Fruit fly (Drosophila melanogaster) whole organism, prepupa: ENCODE data around the gene CG31807.
A peak's percentile ranks its signal among the peaks of the same experiment; 100 is the strongest.

Experiments
- CG10631 ChIP-seq: fragments of 200-800 bp; sonication (Bioruptor generic); optimal IDR thresholded peaks from 2 replicates; lab custom pipeline; 2016; ENCODE audit warnings: missing biosample characterization, missing genetic modification characterization
- CG10669 ChIP-seq: fragments of 200-800 bp; sonication (Bioruptor generic); optimal IDR thresholded peaks from 3 replicates; lab custom pipeline; 2018; ENCODE audit warnings: missing biosample characterization, mild to moderate bottlenecking, missing genetic modification characterization, moderate library complexity
- CG11294 ChIP-seq: fragments of 200-800 bp; sonication (Bioruptor generic); IDR thresholded peaks from 2 replicates; pipeline ENCODE4 v1.3.6; 2022; ENCODE audit warnings: missing biosample characterization, missing genetic modification characterization
- CG11762 ChIP-seq: fragments of 200-800 bp; sonication (Bioruptor generic); optimal IDR thresholded peaks from 3 replicates; lab custom pipeline; 2016; ENCODE audit warnings: missing biosample characterization, missing genetic modification characterization; ENCODE audit not compliant: insufficient read depth
- CG1621 ChIP-seq: fragments of 200-800 bp; sonication (Bioruptor generic); optimal IDR thresholded peaks from 3 replicates; lab custom pipeline; 2018; ENCODE audit warnings: missing biosample characterization, mild to moderate bottlenecking, missing genetic modification characterization
- CG3032 ChIP-seq: fragments of 200-800 bp; optimal IDR thresholded peaks from 2 replicates; lab custom pipeline; 2019; ENCODE audit warnings: missing biosample characterization, mild to moderate bottlenecking, missing genetic modification characterization, moderate library complexity
- CG31627 ChIP-seq: fragments of 200-800 bp; sonication (Bioruptor generic); optimal IDR thresholded peaks from 3 replicates; lab custom pipeline; 2016; ENCODE audit warnings: missing biosample characterization, missing genetic modification characterization
- CG32006 ChIP-seq: fragments of 200-800 bp; sonication (Bioruptor generic); optimal IDR thresholded peaks from 3 replicates; lab custom pipeline; 2017; ENCODE audit warnings: missing biosample characterization, mild to moderate bottlenecking, missing genetic modification characterization
- CG3919 ChIP-seq: fragments of 200-800 bp; sonication (Bioruptor generic); optimal IDR thresholded peaks from 3 replicates; lab custom pipeline; 2016; ENCODE audit warnings: missing biosample characterization, missing genetic modification characterization
- CG6163 ChIP-seq: fragments of 200-800 bp; sonication (Bioruptor generic); IDR thresholded peaks from 3 replicates; pipeline ENCODE4 v1.3.6; 2022; ENCODE audit warnings: missing biosample characterization, missing genetic modification characterization
- CG6276 ChIP-seq: fragments of 200-800 bp; sonication (Bioruptor generic); optimal IDR thresholded peaks from 2 replicates; lab custom pipeline; 2017; ENCODE audit warnings: missing biosample characterization, mild to moderate bottlenecking, missing genetic modification characterization
- CG6792 ChIP-seq: fragments of 200-800 bp; sonication (Bioruptor generic); optimal IDR thresholded peaks from 3 replicates; lab custom pipeline; 2016; ENCODE audit warnings: missing biosample characterization, missing genetic modification characterization
- CG6808 ChIP-seq: fragments of 200-800 bp; sonication (Bioruptor generic); optimal IDR thresholded peaks from 3 replicates; lab custom pipeline; 2017; ENCODE audit warnings: missing biosample characterization, missing genetic modification characterization, mild to moderate bottlenecking, moderate library complexity, missing genetic modification reagents
- CG8119 ChIP-seq: fragments of 200-800 bp; sonication (Bioruptor generic); IDR thresholded peaks from 3 replicates; pipeline ENCODE4 v1.3.6; 2022; ENCODE audit warnings: missing biosample characterization, missing genetic modification characterization
- CG8319 ChIP-seq: fragments of 200-800 bp; sonication (Bioruptor generic); optimal IDR thresholded peaks from 3 replicates; lab custom pipeline; 2016; ENCODE audit warnings: missing biosample characterization, missing genetic modification characterization
- CG8632 ChIP-seq: fragments of 200-800 bp; sonication (Bioruptor generic); optimal IDR thresholded peaks from 3 replicates; lab custom pipeline; 2016; ENCODE audit warnings: missing biosample characterization, missing genetic modification characterization
- CG9139 ChIP-seq: fragments of 200-800 bp; sonication (Bioruptor generic); optimal IDR thresholded peaks from 3 replicates; lab custom pipeline; 2017; ENCODE audit warnings: missing biosample characterization, mild to moderate bottlenecking, missing genetic modification characterization
- Eip75B ChIP-seq: fragments of 200-800 bp; sonication (Bioruptor generic); optimal IDR thresholded peaks from 3 replicates; lab custom pipeline; 2016; ENCODE audit warnings: missing biosample characterization, missing genetic modification characterization
- Eip93F ChIP-seq: fragments of 200-800 bp; sonication (Bioruptor generic); optimal IDR thresholded peaks from 2 replicates; lab custom pipeline; 2016; ENCODE audit warnings: missing biosample characterization, mild to moderate bottlenecking, missing genetic modification characterization
- Ets21C ChIP-seq: fragments of 200-800 bp; sonication (Bioruptor generic); optimal IDR thresholded peaks from 3 replicates; lab custom pipeline; 2016; ENCODE audit warnings: missing biosample characterization, missing genetic modification characterization
- Ets96B ChIP-seq: fragments of 200-800 bp; optimal IDR thresholded peaks from 2 replicates; lab custom pipeline; 2019; ENCODE audit warnings: missing biosample characterization, mild to moderate bottlenecking, missing genetic modification characterization, moderate library complexity
- Gug ChIP-seq: fragments of 200-800 bp; sonication (Bioruptor generic); IDR thresholded peaks from 2 replicates; pipeline ENCODE4 v1.3.6; 2022; ENCODE audit warnings: missing biosample characterization, missing genetic modification characterization
- Hr39 ChIP-seq: fragments of 200-800 bp; sonication (Bioruptor generic); optimal IDR thresholded peaks from 2 replicates; lab custom pipeline; 2016; ENCODE audit warnings: missing biosample characterization, missing genetic modification characterization
- Hr4 ChIP-seq: fragments of 200-800 bp; sonication (Bioruptor generic); optimal IDR thresholded peaks from 3 replicates; lab custom pipeline; 2016; ENCODE audit warnings: missing biosample characterization, missing genetic modification characterization
- Lpt ChIP-seq: fragments of 200-800 bp; sonication (Bioruptor generic); optimal IDR thresholded peaks from 3 replicates; lab custom pipeline; 2016; ENCODE audit warnings: missing biosample characterization, missing genetic modification characterization
- Met ChIP-seq: fragments of 200-800 bp; sonication (Bioruptor generic); optimal IDR thresholded peaks from 3 replicates; lab custom pipeline; 2016; ENCODE audit warnings: missing biosample characterization, missing genetic modification characterization
- OdsH ChIP-seq: fragments of 200-800 bp; sonication (Bioruptor generic); optimal IDR thresholded peaks from 3 replicates; lab custom pipeline; 2016; ENCODE audit warnings: missing biosample characterization, missing genetic modification characterization
- Smox ChIP-seq: fragments of 200-800 bp; sonication (Bioruptor generic); optimal IDR thresholded peaks from 3 replicates; lab custom pipeline; 2016; ENCODE audit warnings: missing biosample characterization, missing genetic modification characterization
- Sox102F ChIP-seq: fragments of 200-800 bp; sonication (Bioruptor generic); optimal IDR thresholded peaks from 2 replicates; lab custom pipeline; 2016; ENCODE audit warnings: missing biosample characterization, mild to moderate bottlenecking, missing genetic modification characterization
- Sox14 ChIP-seq: fragments of 200-800 bp; sonication (Bioruptor generic); optimal IDR thresholded peaks from 3 replicates; lab custom pipeline; 2016; ENCODE audit warnings: missing biosample characterization, missing genetic modification characterization
- Sox15 ChIP-seq: fragments of 200-800 bp; sonication (Bioruptor generic); optimal IDR thresholded peaks from 3 replicates; lab custom pipeline; 2016; ENCODE audit warnings: missing biosample characterization, missing genetic modification characterization
- achi ChIP-seq: fragments of 200-800 bp; sonication (Bioruptor generic); optimal IDR thresholded peaks from 3 replicates; lab custom pipeline; 2016; ENCODE audit warnings: missing biosample characterization, missing genetic modification characterization
- acj6 ChIP-seq: fragments of 200-800 bp; sonication (Bioruptor generic); optimal IDR thresholded peaks from 3 replicates; lab custom pipeline; 2016; ENCODE audit warnings: missing biosample characterization, missing genetic modification characterization
- cyc ChIP-seq: fragments of 200-800 bp; sonication (Bioruptor generic); optimal IDR thresholded peaks from 3 replicates; lab custom pipeline; 2016; ENCODE audit warnings: missing biosample characterization, missing genetic modification characterization
- dac ChIP-seq: fragments of 200-800 bp; sonication (Bioruptor generic); optimal IDR thresholded peaks from 2 replicates; lab custom pipeline; 2017; ENCODE audit warnings: missing biosample characterization, mild to moderate bottlenecking, missing genetic modification characterization
- dsx ChIP-seq: fragments of 200-800 bp; optimal IDR thresholded peaks from 3 replicates; lab custom pipeline; 2019; ENCODE audit warnings: missing biosample characterization, mild to moderate bottlenecking, missing genetic modification characterization, moderate library complexity; ENCODE audit not compliant: poor library complexity, severe bottlenecking
- eg ChIP-seq: fragments of 200-800 bp; sonication (Bioruptor generic); IDR thresholded peaks from 3 replicates; pipeline ENCODE4 v1.3.6; 2022; ENCODE audit warnings: missing biosample characterization, missing genetic modification characterization
- esn ChIP-seq: fragments of 200-800 bp; sonication (Bioruptor generic); optimal IDR thresholded peaks from 2 replicates; lab custom pipeline; 2016; ENCODE audit warnings: missing biosample characterization, mild to moderate bottlenecking, missing genetic modification characterization, moderate library complexity
- fd59A ChIP-seq: fragments of 200-800 bp; sonication (Bioruptor generic); optimal IDR thresholded peaks from 2 replicates; lab custom pipeline; 2017; ENCODE audit warnings: missing biosample characterization, mild to moderate bottlenecking, missing genetic modification characterization, missing genetic modification reagents
- fd85E ChIP-seq: fragments of 200-800 bp; sonication (Bioruptor generic); optimal IDR thresholded peaks from 3 replicates; lab custom pipeline; 2016; ENCODE audit warnings: missing biosample characterization, missing genetic modification characterization
- lz ChIP-seq: fragments of 200-800 bp; sonication (Bioruptor generic); optimal IDR thresholded peaks from 3 replicates; lab custom pipeline; 2016; ENCODE audit warnings: missing biosample characterization, missing genetic modification characterization
- net ChIP-seq: fragments of 200-800 bp; sonication (Bioruptor generic); optimal IDR thresholded peaks from 3 replicates; lab custom pipeline; 2016; ENCODE audit warnings: missing biosample characterization, missing genetic modification characterization
- pdm3 ChIP-seq: fragments of 200-800 bp; sonication (Bioruptor generic); optimal IDR thresholded peaks from 3 replicates; lab custom pipeline; 2016; ENCODE audit warnings: missing biosample characterization, missing genetic modification characterization
- spab ChIP-seq: fragments of 200-800 bp; sonication (Bioruptor generic); optimal IDR thresholded peaks from 2 replicates; lab custom pipeline; 2017; ENCODE audit warnings: missing biosample characterization, mild to moderate bottlenecking, missing genetic modification characterization, missing genetic modification reagents
- svp ChIP-seq: fragments of 200-800 bp; sonication (Bioruptor generic); peaks from one replicate; lab custom pipeline; 2016; ENCODE audit warnings: missing biosample characterization, missing genetic modification characterization
- vri ChIP-seq: fragments of 200-800 bp; sonication (Bioruptor generic); optimal IDR thresholded peaks from 3 replicates; lab custom pipeline; 2016; ENCODE audit warnings: missing biosample characterization, mild to moderate bottlenecking, missing genetic modification characterization

Gene CG31807

dm6 chr2L:16687863-16688262, 4.1 kb upstream of the CG31807 start (continued):
- TF ChIP-seq achi (GFP tag; lab: Kevin White, UChicago) (peak; percentile 78), Sox14 (GFP tag; lab: Kevin White, UChicago) (peak; percentile 64), CG11294 (GFP tag; lab: Robert Waterston, UW) (0 out of 2 replicates have a peak, but pooled peaks have one; percentile 14), dsx (GFP tag; lab: Kevin White, UChicago) (peak; percentile 45), Lpt (GFP tag; lab: Kevin White, UChicago) (peak; percentile 81), dac (no peak), OdsH (peak; percentile 63), pdm3 (GFP tag; lab: Kevin White, UChicago) (peak; percentile 72), CG10669 (GFP tag; lab: Kevin White, UChicago) (peak; percentile 48), Eip75B (peak; percentile 37), net (GFP tag; lab: Kevin White, UChicago) (peak; percentile 71), spab (GFP tag; lab: Kevin White, UChicago) (peak; percentile 62), acj6 (peak; percentile 71), Gug (GFP tag; lab: Robert Waterston, UW) (peak; percentile 25; the same call in 1 of the 2 replicates), CG31627 (GFP tag; lab: Kevin White, UChicago) (no peak), Ets96B (peak; percentile 68), Sox15 (GFP tag; lab: Kevin White, UChicago) (no peak), CG3032 (tag; lab: Kevin White, UChicago) (peak; percentile 69), CG9139 (GFP tag; lab: Kevin White, UChicago) (peak; percentile 57), CG6276 (GFP tag; lab: Kevin White, UChicago) (peak; percentile 41), CG32006 (GFP tag; lab: Kevin White, UChicago) (peak; percentile 87), fd85E (no peak)

- peak; percentile 27 for TF ChIP-seq Smox (GFP tag; lab: Kevin White, UChicago)
- TF ChIP-seq OdsH, result peak; percentile 17
- TF ChIP-seq Ets21C, result no peak
- peak; percentile 28 for TF ChIP-seq lz (GFP tag; lab: Kevin White, UChicago)
- TF ChIP-seq dac, result peak; percentile 50
- TF ChIP-seq CG8632, result peak; percentile 24
- TF ChIP-seq spab (GFP tag; lab: Kevin White, UChicago), result peak; percentile 60
- TF ChIP-seq Sox14 (GFP tag; lab: Kevin White, UChicago), result peak; percentile 53
- TF ChIP-seq CG1621 (tag; lab: Kevin White, UChicago), result peak; percentile 70
- peak; percentile 89 for TF ChIP-seq eg (GFP tag; lab: Robert Waterston, UW)
- TF ChIP-seq fd59A (GFP tag; lab: Kevin White, UChicago), result peak; percentile 37
- TF ChIP-seq CG32006 (GFP tag; lab: Kevin White, UChicago), result peak; percentile 62
- TF ChIP-seq CG10631, result peak; percentile 38
- TF ChIP-seq CG8319, result peak; percentile 28
- TF ChIP-seq achi (GFP tag; lab: Kevin White, UChicago), result peak; percentile 47
- peak; percentile 11 for TF ChIP-seq cyc
- TF ChIP-seq CG6792 (GFP tag; lab: Kevin White, UChicago), result peak; percentile 26
- peak; percentile 82 for TF ChIP-seq CG8119 (GFP tag; lab: Robert Waterston, UW)
- TF ChIP-seq pdm3 (GFP tag; lab: Kevin White, UChicago), result peak; percentile 55
- TF ChIP-seq fd85E, result no peak
- peak; percentile 72 for TF ChIP-seq dsx (GFP tag; lab: Kevin White, UChicago)
- peak; percentile 79 for TF ChIP-seq Lpt (GFP tag; lab: Kevin White, UChicago)
- no peak for TF ChIP-seq Eip93F
- peak; percentile 59 for TF ChIP-seq Sox102F (GFP tag; lab: Kevin White, UChicago)
- TF ChIP-seq CG3919 (GFP tag; lab: Kevin White, UChicago), result peak; percentile 62
- TF ChIP-seq CG11762 (GFP tag; lab: Kevin White, UChicago), result no peak
- peak; percentile 84 for TF ChIP-seq CG9139 (GFP tag; lab: Kevin White, UChicago)
- peak; percentile 50 for TF ChIP-seq Eip75B
- peak; percentile 11 for TF ChIP-seq CG31627 (GFP tag; lab: Kevin White, UChicago)
- TF ChIP-seq vri, result peak; percentile 51
- peak; percentile 47 for TF ChIP-seq Hr4
- peak; percentile 18 for TF ChIP-seq Hr39 (GFP tag; lab: Kevin White, UChicago)
- TF ChIP-seq CG6808 (GFP tag; lab: Kevin White, UChicago), result peak; percentile 83
- peak; percentile 57 for TF ChIP-seq CG10669 (GFP tag; lab: Kevin White, UChicago)
- TF ChIP-seq esn (GFP tag; lab: Kevin White, UChicago), result peak; percentile 18
- TF ChIP-seq svp (GFP tag; lab: Kevin White, UChicago), result peak; percentile 64
- peak; percentile 65 for TF ChIP-seq CG3032 (tag; lab: Kevin White, UChicago)
- TF ChIP-seq Met (GFP tag; lab: Kevin White, UChicago), result peak; percentile 33
- peak; percentile 80 for TF ChIP-seq CG6163
Measured at dm6 chr2L:16686412-16687043, 2.7 kb upstream of the CG31807 start.
